Worm (Caenorhabditis elegans): Measurements from ENCODE around the gene aps-1.
A peak's percentile ranks its signal among the peaks of the same experiment; 100 is the strongest.

DNA sequence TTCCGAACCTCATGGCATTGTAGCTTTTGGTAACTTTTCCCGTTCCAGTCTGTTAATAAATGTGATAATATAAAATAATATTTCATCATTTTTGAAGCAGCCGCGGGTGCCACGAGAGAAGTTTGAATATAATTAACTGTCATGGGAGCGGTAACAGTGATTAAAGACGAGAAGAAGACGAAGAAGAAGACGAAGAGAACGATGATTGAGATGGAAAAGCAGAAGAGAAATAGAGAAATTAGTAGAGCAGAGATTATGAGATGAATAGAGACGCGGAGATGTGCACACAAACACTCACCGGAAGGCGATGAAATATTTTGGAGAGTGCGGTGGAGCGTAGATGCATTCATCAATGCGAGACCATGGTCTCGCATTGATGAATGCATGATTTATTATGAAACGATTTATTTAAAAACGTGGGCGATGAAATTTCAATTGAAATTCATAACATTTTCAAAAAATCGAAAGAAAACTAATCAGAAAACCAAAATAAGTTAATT is 35.5 kb downstream of the aps-1 start, which contains the start of gene seip-1:
- TF ChIP-seq snpc-4 (tag; optimal IDR thresholded peaks at IDR 0.05) (peak; percentile 22), zag-1 (tag; optimal IDR thresholded peaks at IDR 0.05) (peak; percentile 89), mdl-1 (tag; optimal IDR thresholded peaks at IDR 0.05) (peak in 1 of 2 experiments; percentile 31), nhr-12 (tag; optimal IDR thresholded peaks at IDR 0.05) (no peak), nhr-77 (tag; optimal IDR thresholded peaks at IDR 0.05) (peak; percentile 10)
